Worm (Caenorhabditis elegans) whole organism, L4/young adult: ENCODE results near the gene F54H12.4.

Experiments used
- W03F9.2 ChIP-seq: fragments of 150-350 bp; optimal IDR thresholded peaks from 2 replicates; lab custom pipeline; 2014; ENCODE audit warnings: missing biosample characterization, missing genetic modification characterization
- dao-5 ChIP-seq: sonication (generic microtip); optimal IDR thresholded peaks from 2 replicates; lab custom pipeline; 2016; ENCODE audit warnings: missing genotype, missing genetic modification characterization, moderate library complexity, missing compliant biosample characterization
- him-1 ChIP-seq: sonication (generic microtip); optimal IDR thresholded peaks from 2 replicates; lab custom pipeline; 2016; ENCODE audit warnings: missing genotype, missing genetic modification reagents, missing genetic modification characterization, missing compliant biosample characterization

ce11 chrIII:7946968-7947491 lies 15.5 kb downstream of the F54H12.4 start, which contains the start of gene gsto-1:
- TF ChIP-seq him-1 (tag; lab: Kevin White, UChicago) (no peak), dao-5 (no peak), W03F9.2 (tag; lab: Kevin White, UChicago) (no peak)
